Worm (Caenorhabditis elegans) whole organism, L4 larva: ENCODE results near the gene ztf-1.

ENCODE experiments used
- F10B5.3 ChIP-seq: sonication (generic microtip); optimal IDR thresholded peaks from 2 replicates; lab custom pipeline; 2016; ENCODE audit warnings: mild to moderate bottlenecking, missing genetic modification characterization, missing compliant biosample characterization
- F26F4.8 ChIP-seq: fragments of 200-800 bp; sonication (Bioruptor generic); conservative IDR thresholded peaks from 2 replicates; pipeline ENCODE4 v1.3.6; 2022; ENCODE audit warnings: missing genetic modification characterization, missing compliant biosample characterization
- F44E2.7 ChIP-seq: fragments of 200-800 bp; sonication (Bioruptor generic); IDR thresholded peaks from 2 replicates; pipeline ENCODE4 v2.1.2; 2022; ENCODE audit warnings: missing genetic modification characterization, missing compliant biosample characterization
- R02D3.7 ChIP-seq: fragments of 150-350 bp; sonication (generic microtip); optimal IDR thresholded peaks from 3 replicates; lab custom pipeline; 2014; ENCODE audit warnings: missing biosample characterization, missing genetic modification characterization
- T26A8.4 ChIP-seq: fragments of 200-800 bp; sonication (Bioruptor generic); IDR thresholded peaks from 2 replicates; pipeline ENCODE4 v1.3.6; 2022; ENCODE audit warnings: missing genetic modification characterization, missing compliant biosample characterization
- Y48G9A.11 ChIP-seq: fragments of 200-800 bp; sonication (Bioruptor generic); IDR thresholded peaks from 2 replicates; pipeline ENCODE4 v1.3.6; 2022; ENCODE audit warnings: missing genetic modification reagents, missing genetic modification characterization, missing compliant biosample characterization
- Y75B8A.6 ChIP-seq: fragments of 200-800 bp; sonication (Bioruptor generic); IDR thresholded peaks from 2 replicates; pipeline ENCODE4 v1.3.6; 2022; ENCODE audit warnings: missing genetic modification reagents, missing genetic modification characterization, missing compliant biosample characterization
- ZK337.2 ChIP-seq: fragments of 200-800 bp; sonication (Bioruptor generic); IDR thresholded peaks from 2 replicates; pipeline ENCODE4 v1.3.6; 2022; ENCODE audit warnings: missing genetic modification reagents, missing genetic modification characterization, missing compliant biosample characterization
- ama-1 ChIP-seq: fragments of 150-350 bp; optimal IDR thresholded peaks from 2 replicates; lab custom pipeline; 2014; ENCODE audit warnings: inconsistent platforms, mixed read lengths
- attf-4 ChIP-seq: sonication (generic microtip); optimal IDR thresholded peaks from 3 replicates; lab custom pipeline; 2017; ENCODE audit warnings: missing biosample characterization, missing genetic modification characterization
- ceh-20 ChIP-seq: fragments of 200-800 bp; sonication (Bioruptor generic); IDR thresholded peaks from 2 replicates; pipeline ENCODE4 v1.3.6; 2022; ENCODE audit warnings: missing genetic modification reagents, missing genetic modification characterization, missing compliant biosample characterization
- ceh-44 ChIP-seq: fragments of 200-800 bp; sonication (Bioruptor generic); IDR thresholded peaks from 2 replicates; pipeline ENCODE4 v1.3.6; 2022; ENCODE audit warnings: missing genetic modification reagents, missing genetic modification characterization, missing compliant biosample characterization
- ceh-82 ChIP-seq: sonication (generic microtip); optimal IDR thresholded peaks from 2 replicates; lab custom pipeline; 2017; ENCODE audit warnings: missing biosample characterization, missing genetic modification characterization
- cey-2 ChIP-seq: sonication (generic microtip); optimal IDR thresholded peaks from 3 replicates; lab custom pipeline; 2017; ENCODE audit warnings: missing genetic modification characterization, mild to moderate bottlenecking, missing compliant biosample characterization, antibody characterized with exemption, borderline replicate concordance; ENCODE audit not compliant: insufficient read depth
- ctbp-1 ChIP-seq: fragments of 200-800 bp; sonication (Bioruptor generic); IDR thresholded peaks from 2 replicates; pipeline ENCODE4 v1.3.6; 2022; ENCODE audit warnings: missing genetic modification reagents, missing genetic modification characterization, missing compliant biosample characterization
- daf-16 ChIP-seq, 3 experiments: sonication (generic microtip); optimal IDR thresholded peaks; 2 replicates each; lab custom pipeline; 2016 to 2017; ENCODE audit warnings: missing genetic modification characterization in 3 of 3, missing genetic modification reagents in 3 of 3, mild to moderate bottlenecking in 2 of 3, missing compliant biosample characterization in 2 of 3, missing biosample characterization in 1 of 3, moderate library complexity in 1 of 3
- daf-19 ChIP-seq: fragments of 200-800 bp; sonication (Bioruptor generic); conservative IDR thresholded peaks from 2 replicates; pipeline ENCODE4 v1.3.6; 2022; ENCODE audit warnings: missing genetic modification characterization, missing compliant biosample characterization
- dmd-6 ChIP-seq: fragments of 200-800 bp; sonication (Bioruptor generic); IDR thresholded peaks from 2 replicates; pipeline ENCODE4 v1.3.6; 2022; ENCODE audit warnings: missing genetic modification reagents, missing genetic modification characterization, missing compliant biosample characterization
- dmd-9 ChIP-seq: fragments of 200-800 bp; sonication (Bioruptor generic); IDR thresholded peaks from 2 replicates; pipeline ENCODE4 v1.3.6; 2022; ENCODE audit warnings: missing genetic modification reagents, missing genetic modification characterization, missing compliant biosample characterization
- dpl-1 ChIP-seq: fragments of 150-350 bp; optimal IDR thresholded peaks from 2 replicates; lab custom pipeline; 2014; ENCODE audit warnings: missing biosample characterization, missing genetic modification reagents, missing genetic modification characterization
- duxl-1 ChIP-seq: sonication (generic microtip); optimal IDR thresholded peaks from 2 replicates; lab custom pipeline; 2016; ENCODE audit warnings: mild to moderate bottlenecking, missing genetic modification characterization, moderate library complexity, missing compliant biosample characterization; ENCODE audit not compliant: poor library complexity
- egl-27 ChIP-seq: sonication (generic microtip); optimal IDR thresholded peaks from 3 replicates; lab custom pipeline; 2017; ENCODE audit warnings: missing biosample characterization, missing genetic modification reagents, missing genetic modification characterization
- fkh-10 ChIP-seq: fragments of 150-350 bp; optimal IDR thresholded peaks from 2 replicates; lab custom pipeline; 2014; ENCODE audit warnings: missing biosample characterization, missing genetic modification reagents, missing genetic modification characterization
- gei-8 ChIP-seq: fragments of 200-800 bp; sonication (Bioruptor generic); optimal IDR thresholded peaks from 2 replicates; lab custom pipeline; 2018; ENCODE audit warnings: mild to moderate bottlenecking, missing genetic modification characterization, missing compliant biosample characterization
- hlh-11 ChIP-seq: fragments of 200-800 bp; sonication (Bioruptor generic); optimal IDR thresholded peaks from 2 replicates; lab custom pipeline; 2018; ENCODE audit warnings: mild to moderate bottlenecking, missing genetic modification characterization, missing compliant biosample characterization
- jun-1 ChIP-seq: fragments of 150-350 bp; optimal IDR thresholded peaks from 2 replicates; lab custom pipeline; 2014; ENCODE audit warnings: missing biosample characterization, missing genetic modification reagents, missing genetic modification characterization
- lin-15B ChIP-seq: fragments of 150-350 bp; sonication (generic microtip); optimal IDR thresholded peaks from 3 replicates; lab custom pipeline; 2014; ENCODE audit warnings: missing biosample characterization, missing genetic modification characterization
- lin-38 ChIP-seq: fragments of 200-800 bp; sonication (Bioruptor generic); IDR thresholded peaks from 2 replicates; pipeline ENCODE4 v1.3.6; 2022; ENCODE audit warnings: missing genetic modification reagents, missing genetic modification characterization, missing compliant biosample characterization
- lin-39 ChIP-seq: fragments of 150-350 bp; optimal IDR thresholded peaks from 2 replicates; lab custom pipeline; 2014; ENCODE audit warnings: missing biosample characterization, missing genetic modification reagents, missing genetic modification characterization
- lir-3 ChIP-seq: sonication (generic microtip); optimal IDR thresholded peaks from 2 replicates; lab custom pipeline; 2016; ENCODE audit warnings: mild to moderate bottlenecking, missing genetic modification characterization, missing compliant biosample characterization
- lsy-2 ChIP-seq, 2 experiments: fragments of 150-350 bp in 1 of 2; sonication (generic microtip) in 1 of 2; optimal IDR thresholded peaks; 2 replicates each; lab custom pipeline; 2014 to 2017; ENCODE audit warnings: missing biosample characterization in 2 of 2, missing genetic modification characterization in 2 of 2
- madf-9 ChIP-seq: fragments of 200-800 bp; sonication (Bioruptor generic); conservative IDR thresholded peaks from 2 replicates; pipeline ENCODE4 v1.3.6; 2022; ENCODE audit warnings: missing genetic modification reagents, missing genetic modification characterization, missing compliant biosample characterization
- mdl-1 ChIP-seq, 2 experiments: fragments of 150-350 bp in 1 of 2; sonication (generic microtip) in 1 of 2; optimal IDR thresholded peaks; 2 replicates each; lab custom pipeline; 2014 to 2017; ENCODE audit warnings: missing biosample characterization in 2 of 2, missing genetic modification characterization in 2 of 2
- mep-1 ChIP-seq: fragments of 150-350 bp; sonication (generic microtip); optimal IDR thresholded peaks from 3 replicates; lab custom pipeline; 2014; ENCODE audit warnings: missing biosample characterization, missing genetic modification characterization
- mes-2 ChIP-seq: sonication (generic microtip); optimal IDR thresholded peaks from 2 replicates; lab custom pipeline; 2016; ENCODE audit warnings: missing genotype, mild to moderate bottlenecking, missing genetic modification characterization, missing compliant biosample characterization; ENCODE audit not compliant: poor library complexity, severe bottlenecking
- nhr-102 ChIP-seq: sonication (generic microtip); optimal IDR thresholded peaks from 2 replicates; lab custom pipeline; 2016; ENCODE audit warnings: mild to moderate bottlenecking, missing genetic modification characterization, moderate library complexity, missing compliant biosample characterization
- nhr-111 ChIP-seq: fragments of 200-800 bp; sonication (Bioruptor generic); optimal IDR thresholded peaks from 2 replicates; lab custom pipeline; 2018; ENCODE audit warnings: mild to moderate bottlenecking, missing genetic modification characterization, missing compliant biosample characterization
- nhr-42 ChIP-seq: fragments of 200-800 bp; sonication (Bioruptor generic); IDR thresholded peaks from 2 replicates; pipeline ENCODE4 v1.3.6; 2022; ENCODE audit warnings: missing genetic modification characterization, missing compliant biosample characterization
- nhr-48 ChIP-seq: sonication (generic microtip); optimal IDR thresholded peaks from 2 replicates; lab custom pipeline; 2016; ENCODE audit warnings: mild to moderate bottlenecking, missing genetic modification characterization, missing compliant biosample characterization
- nhr-6 ChIP-seq: fragments of 150-350 bp; optimal IDR thresholded peaks from 2 replicates; lab custom pipeline; 2014; ENCODE audit warnings: missing biosample characterization, missing genetic modification characterization
- nhr-77 ChIP-seq: fragments of 150-350 bp; optimal IDR thresholded peaks from 2 replicates; lab custom pipeline; 2014; ENCODE audit warnings: missing biosample characterization, missing genetic modification characterization
- rbr-2 ChIP-seq: sonication (generic microtip); optimal IDR thresholded peaks from 2 replicates; lab custom pipeline; 2016; ENCODE audit warnings: missing genotype, missing genetic modification characterization, missing compliant biosample characterization
- snpc-4 ChIP-seq: fragments of 150-350 bp; optimal IDR thresholded peaks from 2 replicates; lab custom pipeline; 2014; ENCODE audit warnings: missing biosample characterization, missing genetic modification characterization
- spr-1 ChIP-seq: sonication (generic microtip); optimal IDR thresholded peaks from 2 replicates; lab custom pipeline; 2016; ENCODE audit warnings: mild to moderate bottlenecking, missing genetic modification characterization, missing compliant biosample characterization
- spr-3 ChIP-seq: fragments of 200-800 bp; sonication (Bioruptor generic); optimal IDR thresholded peaks from 2 replicates; lab custom pipeline; 2018; ENCODE audit warnings: mild to moderate bottlenecking, missing genetic modification characterization, missing compliant biosample characterization
- tag-97 ChIP-seq: fragments of 200-800 bp; sonication (Bioruptor generic); IDR thresholded peaks from 2 replicates; pipeline ENCODE4 v1.3.6; 2022; ENCODE audit warnings: missing genetic modification characterization, missing compliant biosample characterization
- tra-1 ChIP-seq: fragments of 200-800 bp; sonication (Bioruptor generic); IDR thresholded peaks from 2 replicates; pipeline ENCODE4 v1.3.6; 2022; ENCODE audit warnings: missing genetic modification reagents, missing genetic modification characterization, missing compliant biosample characterization
- vab-7 ChIP-seq: fragments of 200-800 bp; sonication (Bioruptor generic); IDR thresholded peaks from 2 replicates; pipeline ENCODE4 v1.3.6; 2022; ENCODE audit warnings: missing genetic modification reagents, missing genetic modification characterization, missing compliant biosample characterization
- zfp-2 ChIP-seq: sonication (generic microtip); optimal IDR thresholded peaks from 2 replicates; lab custom pipeline; 2016; ENCODE audit warnings: mild to moderate bottlenecking, missing genetic modification characterization, missing compliant biosample characterization
- zip-11 ChIP-seq: fragments of 200-800 bp; sonication (Bioruptor generic); IDR thresholded peaks from 2 replicates; pipeline ENCODE4 v1.3.6; 2022; ENCODE audit warnings: missing genetic modification characterization, missing compliant biosample characterization
- ztf-11 ChIP-seq: fragments of 150-350 bp; optimal IDR thresholded peaks from 2 replicates; lab custom pipeline; 2014; ENCODE audit warnings: missing biosample characterization, missing genetic modification characterization

The ztf-1 gene

DNA sequence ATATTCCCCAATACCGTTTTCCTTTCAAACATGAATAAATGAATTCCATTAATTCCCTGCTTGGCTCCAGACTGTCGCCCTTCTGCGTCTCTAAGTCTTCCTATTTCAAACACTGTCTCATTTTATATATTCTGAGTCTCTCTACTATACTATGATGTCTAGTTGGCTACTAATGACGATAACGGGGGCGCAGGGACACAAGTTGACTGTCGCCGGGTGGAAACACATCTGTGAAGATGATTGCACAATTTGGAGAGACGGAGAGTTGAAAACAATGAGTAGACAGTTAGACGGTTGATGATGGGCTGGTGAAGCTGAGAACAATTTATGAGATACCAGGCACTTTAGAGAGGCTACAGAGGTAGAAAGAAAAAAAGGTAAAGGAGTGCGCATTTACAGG, 42.7 kb downstream of the ztf-1 start, which contains the start of gene sma-2 (continued):
- no peak for TF ChIP-seq zip-11 (GFP tag; lab: Robert Waterston, UW)
- TF ChIP-seq ceh-44 (GFP tag; lab: Robert Waterston, UW), result no peak
- no peak for TF ChIP-seq dmd-9 (GFP tag; lab: Robert Waterston, UW)
- no peak for TF ChIP-seq madf-9 (GFP tag; lab: Robert Waterston, UW)
- no peak for TF ChIP-seq ZK337.2
- no peak for TF ChIP-seq R02D3.7 (tag; lab: Kevin White, UChicago)
- TF ChIP-seq ceh-82, result no peak
- TF ChIP-seq F44E2.7 (GFP tag; lab: Robert Waterston, UW), result no peak
- peak; percentile 39 for TF ChIP-seq dpl-1 (GFP tag; lab: Kevin White, UChicago)
- no peak for TF ChIP-seq ama-1 (lab: Kevin White, UChicago)
- peak in 1 of 2 experiments; percentile 54 for TF ChIP-seq lsy-2 (tag; optimal IDR thresholded peaks at IDR 0.05; lab: Kevin White, UChicago)
- peak; percentile 84 for TF ChIP-seq nhr-48 (tag; lab: Kevin White, UChicago)
- TF ChIP-seq nhr-77 (tag; lab: Kevin White, UChicago), result peak; percentile 79
- no peak for TF ChIP-seq spr-3
- peak; percentile 66 for TF ChIP-seq tra-1 (GFP tag; lab: Robert Waterston, UW)
- peak; percentile 73 for TF ChIP-seq mes-2 (tag; lab: Kevin White, UChicago)
- no peak for TF ChIP-seq zfp-2
- no peak for TF ChIP-seq fkh-10
- TF ChIP-seq spr-1 (tag; lab: Kevin White, UChicago), result peak; percentile 19
- TF ChIP-seq F10B5.3, result no peak
- no peak for TF ChIP-seq Y75B8A.6 (GFP tag; lab: Robert Waterston, UW)
- no peak for TF ChIP-seq snpc-4 (tag; lab: Kevin White, UChicago)
- TF ChIP-seq egl-27 (tag; lab: Kevin White, UChicago), result no peak
- TF ChIP-seq duxl-1 (tag; lab: Kevin White, UChicago), result no peak
- TF ChIP-seq vab-7 (GFP tag; lab: Robert Waterston, UW), result no peak
- peak; percentile 53 for TF ChIP-seq nhr-102 (tag; lab: Kevin White, UChicago)
- TF ChIP-seq hlh-11, result peak; percentile 99
- TF ChIP-seq F26F4.8, result no peak
- no peak for TF ChIP-seq nhr-42 (GFP tag; lab: Robert Waterston, UW)
- peak in 1 of 2 experiments; percentile 68 for TF ChIP-seq mdl-1 (tag; optimal IDR thresholded peaks at IDR 0.05; lab: Kevin White, UChicago)
- TF ChIP-seq lin-38 (GFP tag; lab: Robert Waterston, UW), result peak; percentile 32; the same call in 1 of the 2 replicates
- peak; percentile 47 for TF ChIP-seq rbr-2 (tag; lab: Kevin White, UChicago)
- TF ChIP-seq Y48G9A.11, result no peak
- TF ChIP-seq ceh-20 (GFP tag; lab: Robert Waterston, UW), result no peak
- TF ChIP-seq lir-3 (tag; lab: Kevin White, UChicago), result no peak
- TF ChIP-seq gei-8 (GFP tag; lab: Kevin White, UChicago), result peak; percentile 10
- no peak for TF ChIP-seq daf-19 (GFP tag; lab: Robert Waterston, UW)
- TF ChIP-seq ctbp-1 (GFP tag; lab: Robert Waterston, UW), result no peak
- peak; percentile 92 for TF ChIP-seq dmd-6
- peak in 1 of 2 experiments; percentile 74 for TF ChIP-seq daf-16 (GFP tag; optimal IDR thresholded peaks at IDR 0.05; lab: Kevin White, UChicago)
- TF ChIP-seq daf-16 (tag; optimal IDR thresholded peaks at IDR 0.05; lab: Kevin White, UChicago), result peak; percentile 95
- TF ChIP-seq nhr-111, result no peak
- TF ChIP-seq T26A8.4 (GFP tag; lab: Robert Waterston, UW), result peak; percentile 53; the same call in 1 of the 2 replicates
- TF ChIP-seq jun-1, result no peak
- TF ChIP-seq lin-15B (tag; lab: Kevin White, UChicago), result no peak
- no peak for TF ChIP-seq ztf-11
- TF ChIP-seq mep-1 (tag; lab: Kevin White, UChicago), result peak; percentile 78
- TF ChIP-seq tag-97 (GFP tag; lab: Robert Waterston, UW), result no peak
- TF ChIP-seq cey-2 (tag; lab: Kevin White, UChicago), result peak; percentile 25
- no peak for TF ChIP-seq attf-4 (tag; lab: Kevin White, UChicago)
- TF ChIP-seq lin-39, result no peak
- peak; percentile 74 for TF ChIP-seq nhr-6 (tag; lab: Kevin White, UChicago)
